Worm (Caenorhabditis elegans) whole organism, young adult: ENCODE measurements around the gene tag-329.
A peak's percentile ranks its signal among the peaks of the same experiment; 100 is the strongest.

Source experiments
- B0019.2 ChIP-seq: fragments of 200-800 bp; sonication (Bioruptor generic); conservative IDR thresholded peaks from 2 replicates; pipeline ENCODE4 v1.3.6; 2022; ENCODE audit warnings: missing genetic modification reagents, missing genetic modification characterization, missing compliant biosample characterization
- D2030.7 ChIP-seq: fragments of 200-800 bp; sonication (Bioruptor generic); IDR thresholded peaks from 2 replicates; pipeline ENCODE4 v1.3.6; 2022; ENCODE audit warnings: missing genetic modification reagents, missing genetic modification characterization, missing compliant biosample characterization
- F23B12.7 ChIP-seq: sonication (generic microtip); optimal IDR thresholded peaks from 2 replicates; lab custom pipeline; 2017; ENCODE audit warnings: missing genetic modification characterization, mild to moderate bottlenecking, missing compliant biosample characterization, antibody characterized with exemption, moderate library complexity; ENCODE audit not compliant: insufficient read depth
- F37B4.10 ChIP-seq: fragments of 200-800 bp; sonication (Bioruptor generic); IDR thresholded peaks from 2 replicates; pipeline ENCODE4 v1.3.6; 2022; ENCODE audit warnings: missing genetic modification characterization, missing compliant biosample characterization
- F39B2.1 ChIP-seq: fragments of 200-800 bp; sonication (Bioruptor generic); IDR thresholded peaks from 2 replicates; pipeline ENCODE4 v1.3.6; 2022; ENCODE audit warnings: missing genetic modification reagents, missing genetic modification characterization, missing compliant biosample characterization
- F55B11.4 ChIP-seq: sonication (generic microtip); optimal IDR thresholded peaks from 2 replicates; lab custom pipeline; 2016; ENCODE audit warnings: missing compliant biosample characterization, missing genetic modification characterization, borderline replicate concordance; ENCODE audit not compliant: insufficient read depth
- F57C9.4 ChIP-seq: sonication (generic microtip); optimal IDR thresholded peaks from 2 replicates; lab custom pipeline; 2017; ENCODE audit warnings: mild to moderate bottlenecking, missing genetic modification characterization, missing compliant biosample characterization
- K12H6.12 ChIP-seq: fragments of 200-800 bp; sonication (Bioruptor generic); optimal IDR thresholded peaks from 2 replicates; lab custom pipeline; 2018; ENCODE audit warnings: mild to moderate bottlenecking, missing genetic modification characterization, missing compliant biosample characterization
- T26A5.8 ChIP-seq: sonication (generic microtip); optimal IDR thresholded peaks from 2 replicates; lab custom pipeline; 2016; ENCODE audit warnings: missing genetic modification characterization, missing compliant biosample characterization
- Y67H2A.10 ChIP-seq: fragments of 200-800 bp; sonication (Bioruptor generic); conservative IDR thresholded peaks from 2 replicates; pipeline ENCODE4 v1.3.6; 2022; ENCODE audit warnings: missing genetic modification reagents, missing genetic modification characterization, missing compliant biosample characterization
- aptf-2 ChIP-seq: fragments of 200-800 bp; sonication (Bioruptor generic); conservative IDR thresholded peaks from 2 replicates; pipeline ENCODE4 v1.3.6; 2022; ENCODE audit warnings: missing genetic modification reagents, missing genetic modification characterization, missing compliant biosample characterization
- athp-1 ChIP-seq: sonication (generic microtip); optimal IDR thresholded peaks from 2 replicates; lab custom pipeline; 2017; ENCODE audit warnings: mild to moderate bottlenecking, missing genetic modification characterization, missing compliant biosample characterization
- attf-5 ChIP-seq: fragments of 200-800 bp; sonication (Bioruptor generic); optimal IDR thresholded peaks from 2 replicates; lab custom pipeline; 2018; ENCODE audit warnings: mild to moderate bottlenecking, missing genetic modification characterization, missing compliant biosample characterization
- attf-6 ChIP-seq: fragments of 200-800 bp; sonication (Bioruptor generic); IDR thresholded peaks from 2 replicates; pipeline ENCODE4 v1.3.6; 2022; ENCODE audit warnings: missing genetic modification reagents, missing genetic modification characterization, missing compliant biosample characterization
- bed-1 ChIP-seq: fragments of 200-800 bp; sonication (Bioruptor generic); IDR thresholded peaks from 2 replicates; pipeline ENCODE4 v1.3.6; 2022; ENCODE audit warnings: missing genetic modification reagents, missing genetic modification characterization, missing compliant biosample characterization
- ccch-3 ChIP-seq: fragments of 200-800 bp; sonication (Bioruptor generic); optimal IDR thresholded peaks from 2 replicates; lab custom pipeline; 2018; ENCODE audit warnings: mild to moderate bottlenecking, missing genetic modification characterization, missing compliant biosample characterization
- ceh-27 ChIP-seq: fragments of 200-800 bp; sonication (Bioruptor generic); optimal IDR thresholded peaks from 2 replicates; lab custom pipeline; 2018; ENCODE audit warnings: mild to moderate bottlenecking, missing genetic modification characterization, moderate library complexity, missing compliant biosample characterization
- ceh-79 ChIP-seq: sonication (generic microtip); optimal IDR thresholded peaks from 2 replicates; lab custom pipeline; 2017; ENCODE audit warnings: mild to moderate bottlenecking, missing genetic modification characterization, missing compliant biosample characterization
- ceh-91 ChIP-seq: fragments of 200-800 bp; sonication (Bioruptor generic); IDR thresholded peaks from 2 replicates; pipeline ENCODE4 v1.3.6; 2022; ENCODE audit warnings: missing genetic modification reagents, missing genetic modification characterization, missing compliant biosample characterization
- die-1 ChIP-seq: sonication (generic microtip); optimal IDR thresholded peaks from 2 replicates; lab custom pipeline; 2016; ENCODE audit warnings: missing genotype, mild to moderate bottlenecking, missing genetic modification characterization, missing compliant biosample characterization
- dox-1 ChIP-seq: fragments of 200-800 bp; sonication (Bioruptor generic); IDR thresholded peaks from 2 replicates; pipeline ENCODE4 v1.3.6; 2022; ENCODE audit warnings: missing genetic modification reagents, missing genetic modification characterization, missing compliant biosample characterization
- egl-18 ChIP-seq: fragments of 200-800 bp; sonication (Bioruptor generic); IDR thresholded peaks from 2 replicates; pipeline ENCODE4 v1.3.6; 2022; ENCODE audit warnings: missing genetic modification reagents, missing genetic modification characterization, missing compliant biosample characterization
- ets-4 ChIP-seq: fragments of 200-800 bp; sonication (Bioruptor generic); optimal IDR thresholded peaks from 2 replicates; lab custom pipeline; 2018; ENCODE audit warnings: mild to moderate bottlenecking, missing genetic modification characterization, missing compliant biosample characterization
- hlh-12 ChIP-seq: sonication (generic microtip); optimal IDR thresholded peaks from 2 replicates; lab custom pipeline; 2016; ENCODE audit warnings: missing genetic modification characterization, missing compliant biosample characterization
- hmg-20 ChIP-seq: fragments of 200-800 bp; sonication (Bioruptor generic); IDR thresholded peaks from 2 replicates; pipeline ENCODE4 v1.3.6; 2022; ENCODE audit warnings: missing genetic modification reagents, missing genetic modification characterization, missing compliant biosample characterization
- hrde-1 ChIP-seq: sonication (generic microtip); optimal IDR thresholded peaks from 2 replicates; lab custom pipeline; 2016; ENCODE audit warnings: missing genetic modification characterization, mild to moderate bottlenecking, missing compliant biosample characterization, moderate library complexity, missing genotype, missing genetic modification reagents, borderline replicate concordance
- let-526 ChIP-seq: fragments of 200-800 bp; sonication (Bioruptor generic); IDR thresholded peaks from 2 replicates; pipeline ENCODE4 v1.3.6; 2022; ENCODE audit warnings: missing genetic modification reagents, missing genetic modification characterization, missing compliant biosample characterization
- let-607 ChIP-seq, 2 experiments: fragments of 200-800 bp in 1 of 2; sonication (Bioruptor generic) in 1 of 2; sonication (generic microtip) in 1 of 2; optimal IDR thresholded peaks; 2 replicates each; lab custom pipeline; 2016 to 2018; ENCODE audit warnings: mild to moderate bottlenecking in 2 of 2, missing compliant biosample characterization in 2 of 2, missing genetic modification characterization in 2 of 2, moderate library complexity in 2 of 2, missing genotype in 1 of 2
- lin-35 ChIP-seq, 3 experiments: fragments of 150-350 bp in 2 of 3; sonication (generic microtip) in 1 of 3; optimal IDR thresholded peaks; 2 replicates each; lab custom pipeline; 2014 to 2018; ENCODE audit warnings: missing biosample characterization in 3 of 3, missing genetic modification characterization in 3 of 3, missing genetic modification reagents in 3 of 3
- lir-1 ChIP-seq: fragments of 200-800 bp; sonication (Bioruptor generic); conservative IDR thresholded peaks from 2 replicates; pipeline ENCODE4 v1.3.6; 2022; ENCODE audit warnings: missing genetic modification reagents, missing genetic modification characterization, missing compliant biosample characterization
- madf-3 ChIP-seq: fragments of 200-800 bp; sonication (Bioruptor generic); IDR thresholded peaks from 2 replicates; pipeline ENCODE4 v1.3.6; 2022; ENCODE audit warnings: missing genetic modification reagents, missing genetic modification characterization, missing compliant biosample characterization
- mcd-1 ChIP-seq: fragments of 200-800 bp; sonication (Bioruptor generic); IDR thresholded peaks from 2 replicates; pipeline ENCODE4 v1.3.6; 2022; ENCODE audit warnings: missing genetic modification reagents, missing genetic modification characterization, missing compliant biosample characterization
- mes-4 ChIP-seq: sonication (generic microtip); optimal IDR thresholded peaks from 2 replicates; lab custom pipeline; 2016; ENCODE audit warnings: missing genotype, missing genetic modification characterization, missing compliant biosample characterization
- nfya-1 ChIP-seq: sonication (generic microtip); optimal IDR thresholded peaks from 2 replicates; lab custom pipeline; 2017; ENCODE audit warnings: antibody characterized with exemption, missing compliant biosample characterization, missing genetic modification characterization, borderline replicate concordance; ENCODE audit not compliant: insufficient read depth
- nfya-2 ChIP-seq: fragments of 200-800 bp; sonication (Bioruptor generic); IDR thresholded peaks from 2 replicates; pipeline ENCODE4 v1.3.6; 2022; ENCODE audit warnings: missing genetic modification reagents, missing genetic modification characterization, missing compliant biosample characterization
- nfyb-1 ChIP-seq: fragments of 200-800 bp; sonication (Bioruptor generic); IDR thresholded peaks from 2 replicates; pipeline ENCODE4 v1.3.6; 2022; ENCODE audit warnings: missing genetic modification reagents, missing genetic modification characterization, missing compliant biosample characterization
- nhr-80 ChIP-seq: sonication (generic microtip); optimal IDR thresholded peaks from 2 replicates; lab custom pipeline; 2016; ENCODE audit warnings: missing genetic modification characterization, missing compliant biosample characterization
- nhr-90 ChIP-seq: sonication (generic microtip); optimal IDR thresholded peaks from 2 replicates; lab custom pipeline; 2016; ENCODE audit warnings: missing genotype, mild to moderate bottlenecking, missing genetic modification characterization, missing compliant biosample characterization
- rec-8 ChIP-seq, 2 experiments: sonication (generic microtip); optimal IDR thresholded peaks; 2 replicates each; lab custom pipeline; 2016; ENCODE audit warnings: mild to moderate bottlenecking in 2 of 2, missing genetic modification characterization in 2 of 2, missing genetic modification reagents in 2 of 2, missing genotype in 2 of 2, missing biosample characterization in 1 of 2, missing compliant biosample characterization in 1 of 2, moderate library complexity in 1 of 2
- sdz-38 ChIP-seq: sonication (generic microtip); optimal IDR thresholded peaks from 2 replicates; lab custom pipeline; 2016; ENCODE audit warnings: missing genotype, missing genetic modification characterization, missing compliant biosample characterization
- snpc-1.1 ChIP-seq: sonication (generic microtip); optimal IDR thresholded peaks from 2 replicates; lab custom pipeline; 2017; ENCODE audit warnings: missing genetic modification characterization, mild to moderate bottlenecking, missing compliant biosample characterization, antibody characterized with exemption, moderate library complexity, missing genotype, missing genetic modification reagents; ENCODE audit not compliant: insufficient read depth
- somi-1 ChIP-seq: fragments of 200-800 bp; sonication (Bioruptor generic); optimal IDR thresholded peaks from 2 replicates; lab custom pipeline; 2018; ENCODE audit warnings: mild to moderate bottlenecking, missing genetic modification characterization, missing compliant biosample characterization
- sptf-2 ChIP-seq: fragments of 200-800 bp; sonication (Bioruptor generic); optimal IDR thresholded peaks from 2 replicates; lab custom pipeline; 2018; ENCODE audit warnings: mild to moderate bottlenecking, missing genetic modification characterization, missing compliant biosample characterization
- tbx-9 ChIP-seq: sonication (generic microtip); optimal IDR thresholded peaks from 2 replicates; lab custom pipeline; 2016; ENCODE audit warnings: borderline replicate concordance, missing genetic modification characterization, inconsistent platforms, missing compliant biosample characterization
- unc-62 ChIP-seq: fragments of 150-350 bp; optimal IDR thresholded peaks from 2 replicates; lab custom pipeline; 2014; ENCODE audit warnings: missing biosample characterization, missing genetic modification reagents, missing genetic modification characterization
- zfh-2 ChIP-seq: fragments of 200-800 bp; sonication (Bioruptor generic); conservative IDR thresholded peaks from 2 replicates; pipeline ENCODE4 v1.3.6; 2022; ENCODE audit warnings: missing genetic modification reagents, missing genetic modification characterization, missing compliant biosample characterization
- ztf-26 ChIP-seq: sonication (generic microtip); optimal IDR thresholded peaks from 2 replicates; lab custom pipeline; 2017; ENCODE audit warnings: missing genetic modification characterization, missing compliant biosample characterization
- ztf-6 ChIP-seq: fragments of 200-800 bp; sonication (Bioruptor generic); IDR thresholded peaks from 2 replicates; pipeline ENCODE4 v1.3.6; 2022; ENCODE audit warnings: missing genetic modification reagents, missing genetic modification characterization, missing compliant biosample characterization

Gene tag-329

DNA sequence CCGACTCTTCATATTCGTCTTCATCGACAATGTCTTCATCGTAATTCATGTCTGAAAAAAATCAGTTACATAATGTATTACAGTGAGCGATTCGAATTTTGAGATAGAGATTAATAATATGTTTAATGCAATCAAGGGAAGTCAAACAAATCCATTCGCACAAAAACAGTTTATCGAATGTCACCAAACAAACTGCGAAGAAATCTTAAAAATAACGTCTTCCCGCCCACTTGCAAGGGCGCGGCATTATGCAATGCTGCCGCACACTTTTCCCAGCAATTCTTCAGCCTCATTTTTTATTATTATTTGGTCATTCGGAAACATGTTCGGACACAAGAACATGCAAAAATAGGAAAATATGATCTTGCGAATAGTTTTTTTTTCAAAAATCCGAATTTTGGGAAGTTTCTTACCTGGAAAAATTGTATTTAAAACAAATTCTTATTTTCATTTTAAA lies 9.5 kb downstream of the tag-329 start, which contains the start of gene mdf-1 (continued):
- TF ChIP-seq somi-1 (GFP tag; lab: Kevin White, UChicago) = no peak
- peak in 1 of 3 experiments; percentile 69 for TF ChIP-seq lin-35 (GFP tag; optimal IDR thresholded peaks at IDR 0.05; lab: Kevin White, UChicago)
- TF ChIP-seq ztf-6 = no peak
- TF ChIP-seq zfh-2 (GFP tag; lab: Robert Waterston, UW) = no peak
- TF ChIP-seq aptf-2 (GFP tag; lab: Robert Waterston, UW) = no peak
- TF ChIP-seq hrde-1 (tag; lab: Kevin White, UChicago) = peak; percentile 34
- no peak for TF ChIP-seq let-526 (GFP tag; lab: Robert Waterston, UW)
- TF ChIP-seq snpc-1.1 (tag; lab: Kevin White, UChicago) = no peak
- no peak for TF ChIP-seq sdz-38
- TF ChIP-seq athp-1 (tag; lab: Kevin White, UChicago) = no peak
- TF ChIP-seq ceh-91 = no peak
- no peak for TF ChIP-seq F57C9.4 (tag; lab: Kevin White, UChicago)
- TF ChIP-seq hlh-12 = no peak
- no peak for TF ChIP-seq attf-6 (GFP tag; lab: Robert Waterston, UW)
- TF ChIP-seq ceh-79 (tag; lab: Kevin White, UChicago) = no peak
- TF ChIP-seq nfya-2 (GFP tag; lab: Robert Waterston, UW) = no peak
- TF ChIP-seq ccch-3 = no peak
- TF ChIP-seq madf-3 = peak; percentile 69; the same call in 1 of the 2 replicates
- no peak for TF ChIP-seq K12H6.12 (tag; lab: Kevin White, UChicago)
- TF ChIP-seq F39B2.1 (GFP tag; lab: Robert Waterston, UW) = no peak
- TF ChIP-seq ztf-26 = no peak
- peak; percentile 60 for TF ChIP-seq ceh-27 (GFP tag; lab: Kevin White, UChicago)
- TF ChIP-seq die-1 (tag; lab: Kevin White, UChicago) = no peak
- TF ChIP-seq nfyb-1 (GFP tag; lab: Robert Waterston, UW) = peak; percentile 34; the same call in 1 of the 2 replicates
- peak; percentile 48 for TF ChIP-seq mcd-1 (GFP tag; lab: Robert Waterston, UW)
- TF ChIP-seq T26A5.8 (tag; lab: Kevin White, UChicago) = no peak
- TF ChIP-seq unc-62 (GFP tag; lab: Kevin White, UChicago) = no peak
- peak; percentile 49; the same call in 1 of the 2 replicates for TF ChIP-seq dox-1 (GFP tag; lab: Robert Waterston, UW)
- peak; percentile 17; the same call in 1 of the 2 replicates for TF ChIP-seq D2030.7
- no peak for TF ChIP-seq sptf-2
- TF ChIP-seq tbx-9 (tag; lab: Kevin White, UChicago) = no peak
- no peak for TF ChIP-seq rec-8 (tag; optimal IDR thresholded peaks at IDR 0.05; lab: Kevin White, UChicago)
- no peak for TF ChIP-seq nfya-1 (tag; lab: Kevin White, UChicago)
- TF ChIP-seq let-607 (tag; optimal IDR thresholded peaks at IDR 0.05; lab: Kevin White, UChicago) = no peak
- TF ChIP-seq bed-1 (GFP tag; lab: Robert Waterston, UW) = no peak
- no peak for TF ChIP-seq F37B4.10
- no peak for TF ChIP-seq lir-1 (GFP tag; lab: Robert Waterston, UW)
- no peak for TF ChIP-seq F55B11.4 (tag; lab: Kevin White, UChicago)
- no peak for TF ChIP-seq mes-4
- TF ChIP-seq attf-5 (GFP tag; lab: Kevin White, UChicago) = peak; percentile 45
- TF ChIP-seq ets-4 (GFP tag; lab: Kevin White, UChicago) = no peak
- TF ChIP-seq Y67H2A.10 (GFP tag; lab: Robert Waterston, UW) = no peak
- peak; percentile 24 for TF ChIP-seq F23B12.7
- TF ChIP-seq B0019.2 (GFP tag; lab: Robert Waterston, UW) = no peak
- 0 out of 2 replicates have a peak, but pooled peaks have one; percentile 4 for TF ChIP-seq hmg-20 (GFP tag; lab: Robert Waterston, UW)
- TF ChIP-seq egl-18 (GFP tag; lab: Robert Waterston, UW) = no peak
- TF ChIP-seq nhr-80 (tag; lab: Kevin White, UChicago) = peak; percentile 56
- TF ChIP-seq nhr-90 (tag; lab: Kevin White, UChicago) = no peak
